Worm (Caenorhabditis elegans) whole organism, late embryonic: ENCODE data around the gene zzz-1.

Source experiments
- F13H6.1 ChIP-seq: sonication (generic microtip); optimal IDR thresholded peaks from 2 replicates; lab custom pipeline; 2016; ENCODE audit warnings: missing genetic modification characterization, missing compliant biosample characterization
- K09A11.1 ChIP-seq: sonication (generic microtip); optimal IDR thresholded peaks from 2 replicates; lab custom pipeline; 2017; ENCODE audit warnings: antibody characterized with exemption, mild to moderate bottlenecking, missing genetic modification characterization, missing compliant biosample characterization; ENCODE audit not compliant: insufficient read depth
- T23F11.4 ChIP-seq: fragments of 200-800 bp; sonication (Bioruptor generic); optimal IDR thresholded peaks from 2 replicates; lab custom pipeline; 2018; ENCODE audit warnings: mild to moderate bottlenecking, missing genetic modification characterization, missing compliant biosample characterization
- ahr-1 ChIP-seq: sonication (generic microtip); optimal IDR thresholded peaks from 2 replicates; lab custom pipeline; 2016; ENCODE audit warnings: missing genetic modification characterization, missing compliant biosample characterization
- ama-1 ChIP-seq: fragments of 150-350 bp; optimal IDR thresholded peaks from 2 replicates; lab custom pipeline; 2014
- ceh-18 ChIP-seq: sonication (generic microtip); optimal IDR thresholded peaks from 2 replicates; lab custom pipeline; 2016; ENCODE audit warnings: missing genetic modification characterization, missing compliant biosample characterization
- ceh-2 ChIP-seq: sonication (generic microtip); optimal IDR thresholded peaks from 2 replicates; lab custom pipeline; 2016; ENCODE audit warnings: missing genotype, missing genetic modification characterization, missing compliant biosample characterization
- ceh-48 ChIP-seq: sonication (generic microtip); optimal IDR thresholded peaks from 2 replicates; lab custom pipeline; 2016; ENCODE audit warnings: missing genetic modification characterization, inconsistent platforms, missing compliant biosample characterization
- ceh-6 ChIP-seq: fragments of 200-800 bp; sonication (Bioruptor generic); optimal IDR thresholded peaks from 2 replicates; lab custom pipeline; 2018; ENCODE audit warnings: mild to moderate bottlenecking, missing genetic modification characterization, missing compliant biosample characterization
- ceh-9 ChIP-seq: sonication (generic microtip); optimal IDR thresholded peaks from 2 replicates; lab custom pipeline; 2016; ENCODE audit warnings: mild to moderate bottlenecking, missing genetic modification characterization, inconsistent platforms, missing compliant biosample characterization
- elt-2 ChIP-seq: sonication (generic microtip); optimal IDR thresholded peaks from 2 replicates; lab custom pipeline; 2016; ENCODE audit warnings: missing genetic modification reagents, missing genetic modification characterization, missing compliant biosample characterization
- eyg-1 ChIP-seq: sonication (generic microtip); optimal IDR thresholded peaks from 2 replicates; lab custom pipeline; 2016; ENCODE audit warnings: missing genotype, missing genetic modification characterization, missing compliant biosample characterization
- fax-1 ChIP-seq: sonication (generic microtip); optimal IDR thresholded peaks from 2 replicates; lab custom pipeline; 2016; ENCODE audit warnings: missing genotype, missing genetic modification characterization, missing compliant biosample characterization
- fkh-6 ChIP-seq: sonication (generic microtip); optimal IDR thresholded peaks from 2 replicates; lab custom pipeline; 2016; ENCODE audit warnings: missing genetic modification characterization, missing compliant biosample characterization
- gmeb-2 ChIP-seq: sonication (generic microtip); optimal IDR thresholded peaks from 2 replicates; lab custom pipeline; 2016; ENCODE audit warnings: missing genetic modification characterization, inconsistent platforms, missing compliant biosample characterization
- hlh-30 ChIP-seq: sonication (generic microtip); optimal IDR thresholded peaks from 2 replicates; lab custom pipeline; 2017; ENCODE audit warnings: antibody characterized with exemption, missing genetic modification characterization, missing compliant biosample characterization; ENCODE audit not compliant: insufficient read depth
- hlh-6 ChIP-seq: sonication (generic microtip); optimal IDR thresholded peaks from 2 replicates; lab custom pipeline; 2016; ENCODE audit warnings: missing genotype, missing genetic modification characterization, missing compliant biosample characterization
- mec-3 ChIP-seq: sonication (generic microtip); optimal IDR thresholded peaks from 2 replicates; lab custom pipeline; 2016; ENCODE audit warnings: borderline replicate concordance, missing genetic modification characterization, missing compliant biosample characterization
- nfya-1 ChIP-seq: sonication (generic microtip); optimal IDR thresholded peaks from 2 replicates; lab custom pipeline; 2017; ENCODE audit warnings: missing genetic modification characterization, mild to moderate bottlenecking, missing compliant biosample characterization, antibody characterized with exemption, moderate library complexity
- nhr-11 ChIP-seq: fragments of 150-350 bp; optimal IDR thresholded peaks from 2 replicates; lab custom pipeline; 2014; ENCODE audit warnings: missing biosample characterization, missing genetic modification characterization
- odd-2 ChIP-seq: sonication (generic microtip); optimal IDR thresholded peaks from 2 replicates; lab custom pipeline; 2017; ENCODE audit warnings: antibody characterized with exemption, mild to moderate bottlenecking, missing genetic modification characterization, missing compliant biosample characterization
- pag-3 ChIP-seq: sonication (generic microtip); optimal IDR thresholded peaks from 2 replicates; lab custom pipeline; 2016; ENCODE audit warnings: missing compliant biosample characterization, missing genetic modification characterization, borderline replicate concordance
- pat-9 ChIP-seq: fragments of 200-800 bp; sonication (Bioruptor generic); optimal IDR thresholded peaks from 2 replicates; lab custom pipeline; 2018; ENCODE audit warnings: mild to moderate bottlenecking, missing genetic modification characterization, moderate library complexity, missing compliant biosample characterization
- pha-2 ChIP-seq: sonication (generic microtip); optimal IDR thresholded peaks from 2 replicates; lab custom pipeline; 2017; ENCODE audit warnings: mild to moderate bottlenecking, missing genetic modification characterization, missing compliant biosample characterization
- pros-1 ChIP-seq: fragments of 150-350 bp; optimal IDR thresholded peaks from 2 replicates; lab custom pipeline; 2014; ENCODE audit warnings: missing biosample characterization, missing genetic modification reagents, missing genetic modification characterization
- ref-2 ChIP-seq: sonication (generic microtip); optimal IDR thresholded peaks from 2 replicates; lab custom pipeline; 2016; ENCODE audit warnings: missing genetic modification characterization, missing compliant biosample characterization
- sdc-2 ChIP-seq: sonication (generic microtip); optimal IDR thresholded peaks from 2 replicates; lab custom pipeline; 2016; ENCODE audit warnings: missing genotype, missing genetic modification characterization, missing compliant biosample characterization
- sox-2 ChIP-seq: fragments of 200-800 bp; sonication (Bioruptor generic); IDR thresholded peaks from 2 replicates; pipeline ENCODE4 v1.3.6; 2022; ENCODE audit warnings: missing genetic modification reagents, missing genetic modification characterization, missing compliant biosample characterization
- syd-9 ChIP-seq: sonication (generic microtip); optimal IDR thresholded peaks from 2 replicates; lab custom pipeline; 2016; ENCODE audit warnings: mild to moderate bottlenecking, missing genetic modification characterization, moderate library complexity, missing compliant biosample characterization
- tbx-7 ChIP-seq: sonication (generic microtip); optimal IDR thresholded peaks from 2 replicates; lab custom pipeline; 2016; ENCODE audit warnings: missing genotype, missing genetic modification characterization, missing compliant biosample characterization
- ttx-3 ChIP-seq: sonication (generic microtip); optimal IDR thresholded peaks from 2 replicates; lab custom pipeline; 2016; ENCODE audit warnings: missing genetic modification reagents, missing genetic modification characterization, missing compliant biosample characterization
- unc-3 ChIP-seq, 2 experiments: fragments of 200-800 bp in 1 of 2; sonication (Bioruptor generic) in 1 of 2; sonication (generic microtip) in 1 of 2; conservative IDR thresholded peaks in 1 of 2; optimal IDR thresholded peaks in 1 of 2; 2 replicates each; pipeline versions ENCODE4 v1.3.6 to Lab custom; 2016 to 2022; ENCODE audit warnings: missing compliant biosample characterization in 2 of 2, missing genetic modification characterization in 2 of 2, missing genetic modification reagents in 1 of 2
- unc-42 ChIP-seq: sonication (generic microtip); optimal IDR thresholded peaks from 2 replicates; lab custom pipeline; 2016; ENCODE audit warnings: missing genotype, missing genetic modification characterization, missing compliant biosample characterization
- unc-55 ChIP-seq: sonication (generic microtip); optimal IDR thresholded peaks from 2 replicates; lab custom pipeline; 2017; ENCODE audit warnings: missing biosample characterization, missing genetic modification reagents, missing genetic modification characterization
- zip-5 ChIP-seq: sonication (generic microtip); optimal IDR thresholded peaks from 2 replicates; lab custom pipeline; 2016; ENCODE audit warnings: missing genetic modification characterization, missing compliant biosample characterization
- ztf-16 ChIP-seq: sonication (generic microtip); optimal IDR thresholded peaks from 2 replicates; lab custom pipeline; 2017; ENCODE audit warnings: missing genetic modification characterization, missing compliant biosample characterization

The zzz-1 gene

ce11 chrV:10924731-10925130, 15.8 kb upstream of the zzz-1 start, which contains the start of gene F58B4.6:
TSS of gene F58B4.6 (plus strand) at chrV:10925031.
- no peak for TF ChIP-seq hlh-6 (tag; lab: Kevin White, UChicago)
- no peak for TF ChIP-seq zip-5 (tag; lab: Kevin White, UChicago)
- TF ChIP-seq sox-2 (GFP tag; lab: Robert Waterston, UW), result no peak
- TF ChIP-seq K09A11.1 (tag; lab: Kevin White, UChicago), result no peak
- TF ChIP-seq ceh-48 (tag; lab: Kevin White, UChicago), result no peak

- TF ChIP-seq ceh-9 (tag; lab: Kevin White, UChicago) (no peak), ceh-48 (tag; lab: Kevin White, UChicago) (no peak), unc-55 (GFP tag; lab: Kevin White, UChicago) (no peak), ref-2 (tag; lab: Kevin White, UChicago) (no peak), pat-9 (tag; lab: Kevin White, UChicago) (no peak), F13H6.1 (no peak), gmeb-2 (tag; lab: Kevin White, UChicago) (no peak), ttx-3 (tag; lab: Kevin White, UChicago) (no peak), odd-2 (no peak), unc-42 (no peak), syd-9 (tag; lab: Kevin White, UChicago) (no peak), pag-3 (tag; lab: Kevin White, UChicago) (no peak), zip-5 (tag; lab: Kevin White, UChicago) (no peak)
Observed at ce11 chrV:10923229-10923628, 14.3 kb upstream of the zzz-1 start, which contains the start of gene F58B4.7. TSS of gene F58B4.7 (minus strand) at chrV:10923329.

DNA sequence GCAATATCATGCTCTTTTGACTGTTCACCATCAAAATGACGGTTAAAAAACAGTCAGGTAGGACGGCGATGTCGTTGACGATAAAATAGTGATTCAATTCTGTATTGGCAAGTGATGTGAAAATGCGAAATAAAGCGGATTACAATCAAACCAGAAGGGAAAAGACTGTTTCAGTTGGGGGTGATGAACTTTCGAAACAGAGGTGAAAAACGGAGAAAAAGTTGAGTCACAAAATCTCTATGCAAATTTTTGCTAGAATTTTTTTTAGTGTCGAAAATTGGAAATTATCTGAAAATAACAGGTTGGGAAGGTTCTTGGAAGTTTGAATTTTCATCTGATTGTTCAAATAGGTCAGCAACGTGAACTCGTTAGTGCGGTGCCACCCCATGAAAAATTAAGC, 12.8 kb upstream of the zzz-1 start, which contains the start of gene nas-31:
Gene nas-31 (minus strand): TSS at position 101 of the 400 bp plus-strand sequence.
- TF ChIP-seq ahr-1 (tag; lab: Kevin White, UChicago), result no peak
- no peak for TF ChIP-seq pha-2
- TF ChIP-seq unc-55 (GFP tag; lab: Kevin White, UChicago), result no peak
- no peak for TF ChIP-seq ceh-6 (GFP tag; lab: Kevin White, UChicago)
- TF ChIP-seq fax-1 (tag; lab: Kevin White, UChicago), result no peak
- no peak for TF ChIP-seq nhr-11 (tag; lab: Kevin White, UChicago)
- TF ChIP-seq eyg-1 (tag; lab: Kevin White, UChicago), result no peak
- no peak for TF ChIP-seq K09A11.1 (tag; lab: Kevin White, UChicago)
- no peak for TF ChIP-seq unc-42
- TF ChIP-seq elt-2 (tag; lab: Kevin White, UChicago), result no peak
- no peak for TF ChIP-seq hlh-30 (tag; lab: Kevin White, UChicago)
- TF ChIP-seq tbx-7 (tag; lab: Kevin White, UChicago), result no peak
- no peak for TF ChIP-seq ceh-18 (tag; lab: Kevin White, UChicago)

DNA sequence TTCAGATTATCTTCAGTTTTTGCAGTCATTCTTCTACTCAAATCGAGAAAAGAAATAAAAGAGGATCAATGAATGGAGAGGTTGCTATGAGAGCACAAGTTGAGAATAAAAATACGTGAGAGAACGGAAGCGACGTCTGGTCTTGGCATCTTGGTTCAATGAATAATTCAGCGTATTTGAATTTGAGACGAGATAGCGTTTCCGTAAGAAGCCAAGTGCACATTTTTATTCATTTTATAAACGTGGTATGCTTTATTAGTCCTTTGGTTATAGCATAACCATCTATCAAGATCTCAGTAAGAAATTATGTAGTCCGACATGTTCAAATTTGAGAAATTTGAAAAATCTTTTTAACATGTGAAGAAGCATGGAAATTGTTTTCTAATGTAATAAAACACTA, 9.4 kb upstream of the zzz-1 start, which contains the start of gene F58B4.2:
Gene F58B4.2 (minus strand): TSS at position 101 of the 400 bp plus-strand sequence.
- TF ChIP-seq ztf-16 (tag; lab: Kevin White, UChicago) (no peak), ama-1 (lab: Kevin White, UChicago) (no peak), nfya-1 (tag; lab: Kevin White, UChicago) (no peak), T23F11.4 (GFP tag; lab: Kevin White, UChicago) (no peak), ceh-48 (tag; lab: Kevin White, UChicago) (no peak), unc-55 (GFP tag; lab: Kevin White, UChicago) (no peak), syd-9 (tag; lab: Kevin White, UChicago) (no peak), fkh-6 (tag; lab: Kevin White, UChicago) (no peak), ceh-2 (tag; lab: Kevin White, UChicago) (no peak), pros-1 (no peak), sdc-2 (tag; lab: Kevin White, UChicago) (no peak), gmeb-2 (tag; lab: Kevin White, UChicago) (no peak), hlh-30 (tag; lab: Kevin White, UChicago) (no peak), mec-3 (tag; lab: Kevin White, UChicago) (no peak), unc-3 (GFP tag; conservative IDR thresholded peaks at IDR 0.05; lab: Robert Waterston, UW) (no peak), unc-3 (tag; optimal IDR thresholded peaks at IDR 0.05; lab: Kevin White, UChicago) (no peak), unc-42 (no peak), pag-3 (tag; lab: Kevin White, UChicago) (no peak), F13H6.1 (no peak), ahr-1 (tag; lab: Kevin White, UChicago) (no peak)
